Worm (Caenorhabditis elegans): ENCODE results near the gene F55G1.1.

Gene F55G1.1

ce11 chrIV:7488457-7488783 lies 3.1 kb upstream of the F55G1.1 start (continued):
- TF ChIP-seq sptf-2 (GFP tag; optimal IDR thresholded peaks at IDR 0.05) (no peak), pbrm-1 (GFP tag; IDR thresholded peaks at IDR 0.05) (no peak), nfyb-1 (GFP tag; IDR thresholded peaks at IDR 0.05) (no peak), snpc-4 (GFP tag; optimal IDR thresholded peaks at IDR 0.05) (no peak), snpc-4 (tag; optimal IDR thresholded peaks at IDR 0.05) (peak in 1 of 4 experiments; percentile 75), ceh-40 (GFP tag; IDR thresholded peaks at IDR 0.05) (no peak), F22D6.2 (tag; optimal IDR thresholded peaks at IDR 0.05) (no peak), tlf-1 (GFP tag; optimal IDR thresholded peaks at IDR 0.05) (peak; percentile 51), ztf-28 (GFP tag; IDR thresholded peaks at IDR 0.05) (no peak), egrh-3 (GFP tag; IDR thresholded peaks at IDR 0.05) (no peak), ztf-6 (GFP tag; IDR thresholded peaks at IDR 0.05) (no peak), F57A8.1 (GFP tag; optimal IDR thresholded peaks at IDR 0.05) (no peak), ccch-3 (GFP tag; optimal IDR thresholded peaks at IDR 0.05) (no peak), F33H1.4 (GFP tag; IDR thresholded peaks at IDR 0.05) (no peak), aptf-3 (GFP tag; IDR thresholded peaks at IDR 0.05) (no peak; the same call in 1 of the 2 replicates), F23B12.7 (tag; optimal IDR thresholded peaks at IDR 0.05; ENCODE audit: insufficient read depth) (no peak), ztf-22 (GFP tag; optimal IDR thresholded peaks at IDR 0.05) (no peak), ztf-25 (GFP tag; IDR thresholded peaks at IDR 0.05) (no peak), pha-4 (tag; optimal IDR thresholded peaks at IDR 0.05) (no peak), F39B2.1 (GFP tag; IDR thresholded peaks at IDR 0.05) (peak; percentile 13; the same call in 1 of the 2 replicates), ceh-100 (GFP tag; IDR thresholded peaks at IDR 0.05) (no peak; the same call in 1 of the 2 replicates), F49E8.2 (tag; optimal IDR thresholded peaks at IDR 0.05; ENCODE audit: insufficient read depth) (no peak), nfya-2 (GFP tag; IDR thresholded peaks at IDR 0.05) (no peak), Y67H2A.10 (GFP tag; conservative IDR thresholded peaks at IDR 0.05) (no peak), lin-35 (GFP tag; optimal IDR thresholded peaks at IDR 0.05) (no peak), let-526 (GFP tag; IDR thresholded peaks at IDR 0.05) (no peak), madf-10 (tag; optimal IDR thresholded peaks at IDR 0.05) (no peak), Y53G8AR.9 (GFP tag; conservative IDR thresholded peaks at IDR 0.05) (peak; percentile 85), nhr-27 (tag; optimal IDR thresholded peaks at IDR 0.05) (no peak), mes-4 (tag; optimal IDR thresholded peaks at IDR 0.05) (no peak), hmg-20 (GFP tag; IDR thresholded peaks at IDR 0.05) (no peak), F10E7.11 (tag; optimal IDR thresholded peaks at IDR 0.05) (no peak), ZK185.1 (tag; optimal IDR thresholded peaks at IDR 0.05; ENCODE audit: poor library complexity, severe bottlenecking) (no peak), gei-17 (GFP tag; optimal IDR thresholded peaks at IDR 0.05) (no peak), K11D2.4 (GFP tag; IDR thresholded peaks at IDR 0.05) (no peak), hrde-1 (tag; optimal IDR thresholded peaks at IDR 0.05; ENCODE audit: borderline replicate concordance) (peak; percentile 91), lin-26 (GFP tag; IDR thresholded peaks at IDR 0.05) (peak; percentile 84), dpff-1 (tag; optimal IDR thresholded peaks at IDR 0.05) (no peak), unc-130 (GFP tag; optimal IDR thresholded peaks at IDR 0.05) (no peak), hmg-1.2 (GFP tag; IDR thresholded peaks at IDR 0.05) (no peak), aptf-2 (GFP tag; conservative IDR thresholded peaks at IDR 0.05) (no peak), lin-40 (tag; optimal IDR thresholded peaks at IDR 0.05) (no peak), egl-44 (GFP tag; IDR thresholded peaks at IDR 0.05) (no peak; the same call in 1 of the 2 replicates), Y56A3A.18 (GFP tag; IDR thresholded peaks at IDR 0.05) (no peak), athp-1 (tag; optimal IDR thresholded peaks at IDR 0.05) (peak; percentile 27), F55B11.4 (tag; optimal IDR thresholded peaks at IDR 0.05; ENCODE audit: borderline replicate concordance, insufficient read depth) (no peak), K12H6.12 (tag; optimal IDR thresholded peaks at IDR 0.05) (no peak), B0019.2 (GFP tag; conservative IDR thresholded peaks at IDR 0.05) (no peak), akir-1 (GFP tag; optimal IDR thresholded peaks at IDR 0.05) (no peak)

All from whole organism, young adult.